Fruit fly (Drosophila melanogaster) whole organism, adult: ENCODE results near the gene Vsx1.
A peak's percentile ranks its signal among the peaks of the same experiment; 100 is the strongest.

Source experiments
- CG11617 ChIP-seq: fragments of 200-800 bp; sonication (Bioruptor generic); optimal IDR thresholded peaks from 2 replicates; lab custom pipeline; 2017; ENCODE audit warnings: mild to moderate bottlenecking, missing biosample characterization, missing genetic modification reagents, missing genetic modification characterization
- CG12768 ChIP-seq: fragments of 200-800 bp; sonication (Bioruptor generic); optimal IDR thresholded peaks from 2 replicates; lab custom pipeline; 2017; ENCODE audit warnings: missing biosample characterization, missing genetic modification characterization, mild to moderate bottlenecking, moderate library complexity, missing genetic modification reagents
- CG14711 ChIP-seq: fragments of 200-800 bp; sonication (Bioruptor generic); optimal IDR thresholded peaks from 2 replicates; lab custom pipeline; 2018; ENCODE audit warnings: missing biosample characterization, mild to moderate bottlenecking, missing genetic modification characterization, moderate library complexity
- CG1620 ChIP-seq: fragments of 200-800 bp; sonication (Bioruptor generic); optimal IDR thresholded peaks from 2 replicates; lab custom pipeline; 2016; ENCODE audit warnings: missing biosample characterization, missing genetic modification characterization
- CG33017 ChIP-seq: fragments of 200-800 bp; sonication (Bioruptor generic); optimal IDR thresholded peaks from 2 replicates; lab custom pipeline; 2018; ENCODE audit warnings: missing biosample characterization, mild to moderate bottlenecking, missing genetic modification characterization, moderate library complexity
- CG5204 ChIP-seq: fragments of 200-800 bp; sonication (Bioruptor generic); optimal IDR thresholded peaks from 2 replicates; lab custom pipeline; 2016; ENCODE audit warnings: missing biosample characterization, missing genetic modification characterization
- CG7045 ChIP-seq: fragments of 200-800 bp; sonication (Bioruptor generic); optimal IDR thresholded peaks from 2 replicates; lab custom pipeline; 2017; ENCODE audit warnings: missing biosample characterization, mild to moderate bottlenecking, missing genetic modification characterization
- CG7101 ChIP-seq: fragments of 200-800 bp; sonication (Bioruptor generic); optimal IDR thresholded peaks from 2 replicates; lab custom pipeline; 2018; ENCODE audit warnings: missing biosample characterization, mild to moderate bottlenecking, missing genetic modification characterization, moderate library complexity
- Clk ChIP-seq: fragments of 200-800 bp; sonication (Bioruptor generic); optimal IDR thresholded peaks from 2 replicates; lab custom pipeline; 2017; ENCODE audit warnings: missing biosample characterization, missing genetic modification characterization
- Crg-1 ChIP-seq: fragments of 200-800 bp; sonication (Bioruptor generic); optimal IDR thresholded peaks from 2 replicates; lab custom pipeline; 2016; ENCODE audit warnings: missing biosample characterization, missing genetic modification characterization
- Hr96 ChIP-seq: fragments of 200-800 bp; sonication (Bioruptor generic); optimal IDR thresholded peaks from 2 replicates; lab custom pipeline; 2016; ENCODE audit warnings: missing biosample characterization, missing genetic modification characterization
- Mnt ChIP-seq: fragments of 200-800 bp; sonication (Bioruptor generic); optimal IDR thresholded peaks from 2 replicates; lab custom pipeline; 2016; ENCODE audit warnings: missing biosample characterization, mild to moderate bottlenecking, missing genetic modification characterization
- bab1 ChIP-seq: fragments of 200-800 bp; sonication (Bioruptor generic); optimal IDR thresholded peaks from 3 replicates; lab custom pipeline; 2019; ENCODE audit warnings: missing biosample characterization, mild to moderate bottlenecking, missing genetic modification characterization, moderate library complexity
- cic ChIP-seq: fragments of 200-800 bp; sonication (Bioruptor generic); optimal IDR thresholded peaks from 2 replicates; lab custom pipeline; 2017; ENCODE audit warnings: missing biosample characterization, mild to moderate bottlenecking, missing genetic modification characterization, moderate library complexity
- cnc ChIP-seq, 2 experiments: fragments of >200 bp; optimal IDR thresholded peaks; 2 replicates each; lab custom pipeline; 2017
- kay ChIP-seq: fragments of 200-800 bp; sonication (Bioruptor generic); peaks from one replicate; lab custom pipeline; 2016; ENCODE audit warnings: missing biosample characterization, missing genetic modification characterization, borderline replicate concordance
- ovo ChIP-seq: fragments of 200-800 bp; sonication (Bioruptor generic); optimal IDR thresholded peaks from 2 replicates; lab custom pipeline; 2016; ENCODE audit warnings: missing biosample characterization, missing genetic modification characterization
- pad ChIP-seq: fragments of 200-800 bp; sonication (Bioruptor generic); optimal IDR thresholded peaks from 3 replicates; lab custom pipeline; 2017; ENCODE audit warnings: missing biosample characterization, missing genetic modification characterization, mild to moderate bottlenecking, moderate library complexity, missing genetic modification reagents
- tj ChIP-seq: fragments of 200-800 bp; sonication (Bioruptor generic); optimal IDR thresholded peaks from 3 replicates; lab custom pipeline; 2017; ENCODE audit warnings: missing biosample characterization, mild to moderate bottlenecking, missing genetic modification characterization, moderate library complexity
- toe ChIP-seq: fragments of 200-800 bp; sonication (Bioruptor generic); optimal IDR thresholded peaks from 2 replicates; lab custom pipeline; 2016; ENCODE audit warnings: missing biosample characterization, missing genetic modification characterization

Gene Vsx1

DNA sequence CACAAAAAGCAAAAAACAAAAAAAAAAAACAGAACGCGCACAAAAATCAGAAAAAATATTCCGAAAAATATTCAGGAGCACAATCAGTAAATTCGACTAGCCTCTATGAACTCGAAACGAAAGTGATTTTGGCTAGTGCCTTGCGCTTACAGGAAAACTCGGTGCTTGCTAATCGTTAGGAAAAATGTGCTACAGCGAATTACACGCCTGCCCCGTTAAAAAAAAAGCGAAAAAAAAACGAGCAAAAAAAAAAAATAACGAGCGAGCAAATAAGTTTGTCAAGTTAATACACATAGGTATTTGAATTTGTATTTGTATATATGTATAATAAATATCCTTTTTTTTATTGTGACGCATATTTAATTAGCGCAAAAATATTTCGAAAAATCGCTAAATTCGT is 22.2 kb downstream of the Vsx1 start, which contains the start of gene CG34434:
CG34434 (minus strand) TSS at position 101 of the 400 bp plus-strand sequence.
- no peak for TF ChIP-seq CG12768 (GFP tag; lab: Kevin White, UChicago)
- no peak for TF ChIP-seq CG1620 (GFP tag; lab: Kevin White, UChicago)
- TF ChIP-seq kay (GFP tag; lab: Kevin White, UChicago) = no peak
- no peak for TF ChIP-seq ovo (GFP tag; lab: Kevin White, UChicago)

DNA sequence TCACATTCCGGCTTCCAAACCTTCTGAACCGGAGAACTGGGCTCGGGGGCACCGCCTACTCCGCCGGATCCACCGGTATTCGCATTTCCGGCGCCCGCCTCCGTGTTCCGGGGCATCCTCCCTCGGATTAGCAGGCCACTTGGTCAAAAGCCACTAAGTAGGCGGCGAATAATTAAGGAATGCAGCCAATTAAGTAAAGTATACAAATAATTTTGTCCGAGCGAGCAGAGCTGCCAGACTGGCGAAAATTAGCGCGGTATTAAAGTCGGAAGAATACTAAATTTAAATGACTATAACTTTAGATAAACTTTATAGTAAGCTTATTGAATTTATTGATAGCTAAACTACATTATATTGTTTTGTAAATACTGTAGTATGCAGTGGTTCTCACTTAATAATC is 24.5 kb downstream of the Vsx1 start, which contains the start of gene RhoGAP5A:
RhoGAP5A (minus strand) TSS at position 245 of the 400 bp plus-strand sequence.
- no peak for TF ChIP-seq CG12768 (GFP tag; lab: Kevin White, UChicago)
- TF ChIP-seq bab1 (GFP tag; lab: Kevin White, UChicago) = no peak
- no peak for TF ChIP-seq Crg-1
- no peak for TF ChIP-seq Hr96
- TF ChIP-seq CG7101 (tag; lab: Kevin White, UChicago) = no peak
- TF ChIP-seq CG11617 (GFP tag; lab: Kevin White, UChicago) = no peak
- no peak for TF ChIP-seq Clk (GFP tag; lab: Kevin White, UChicago)
- no peak for TF ChIP-seq CG33017 (tag; lab: Kevin White, UChicago)

DNA sequence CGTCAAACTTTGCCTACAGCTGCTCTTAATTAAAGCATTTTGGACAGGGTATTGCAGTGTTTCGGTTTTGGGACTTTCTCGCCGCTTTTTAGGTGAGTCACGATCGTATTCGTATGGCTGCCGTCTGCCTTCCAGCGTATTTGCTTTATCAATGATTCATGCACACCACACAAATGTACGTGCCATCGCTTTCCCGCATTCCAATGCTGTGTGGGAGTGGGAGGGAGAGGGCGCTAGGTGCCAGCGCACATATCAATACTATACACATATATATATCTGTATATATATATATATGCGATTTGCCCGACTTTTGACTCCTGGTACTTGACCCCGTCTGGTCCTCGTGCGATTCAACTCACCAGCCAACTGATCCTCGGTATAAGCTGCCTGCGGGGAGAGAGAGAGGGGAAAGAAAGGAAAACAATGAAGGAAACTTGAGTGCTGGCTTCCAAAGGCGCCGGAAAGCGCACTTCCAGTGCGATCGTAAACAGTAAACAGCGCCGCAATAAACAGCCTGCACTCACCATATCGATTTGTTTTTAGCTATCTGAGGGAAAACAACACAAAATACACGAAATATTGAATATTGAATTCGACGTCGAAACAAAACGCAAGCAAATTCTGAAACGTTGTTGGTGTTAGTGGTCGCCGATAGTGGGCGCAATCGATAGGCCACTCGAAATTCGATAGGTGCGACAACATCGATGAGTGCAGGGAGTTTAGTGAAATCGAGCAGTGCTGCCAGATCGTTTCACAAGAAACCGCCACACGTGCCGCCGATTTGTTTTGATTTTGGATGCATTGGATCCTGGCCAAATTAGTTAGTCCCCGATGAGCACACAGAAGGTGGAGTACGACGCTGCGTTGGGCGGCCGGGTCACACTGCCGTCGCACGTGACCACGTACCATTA is 28.1 kb downstream of the Vsx1 start, which contains the start of the genes Mlc-c and Pop1:
Mlc-c (minus strand) TSS at position 647 of the 911 bp plus-strand sequence.
Pop1 (plus strand) TSS at position 756 of the 911 bp plus-strand sequence.
- TF ChIP-seq Hr96 = no peak
- TF ChIP-seq kay (GFP tag; lab: Kevin White, UChicago) = peak; percentile 97
- TF ChIP-seq Crg-1 = no peak
- TF ChIP-seq cnc (optimal IDR thresholded peaks at IDR 0.05; lab: Kevin White, UChicago) = no peak
- TF ChIP-seq CG1620 (GFP tag; lab: Kevin White, UChicago) = no peak
- no peak for TF ChIP-seq CG12768 (GFP tag; lab: Kevin White, UChicago)
- TF ChIP-seq CG7101 (tag; lab: Kevin White, UChicago) = no peak
- no peak for TF ChIP-seq CG14711 (tag; lab: Kevin White, UChicago)
- no peak for TF ChIP-seq CG5204 (GFP tag; lab: Kevin White, UChicago)
- TF ChIP-seq bab1 (GFP tag; lab: Kevin White, UChicago) = peak; percentile 25
- no peak for TF ChIP-seq Clk (GFP tag; lab: Kevin White, UChicago)
- no peak for TF ChIP-seq ovo (GFP tag; lab: Kevin White, UChicago)
- peak; percentile 93 for TF ChIP-seq Mnt (GFP tag; lab: Kevin White, UChicago)
- TF ChIP-seq toe (GFP tag; lab: Kevin White, UChicago) = no peak
- TF ChIP-seq pad = no peak
- no peak for TF ChIP-seq CG33017 (tag; lab: Kevin White, UChicago)
- peak; percentile 64 for TF ChIP-seq tj (GFP tag; lab: Kevin White, UChicago)
- no peak for TF ChIP-seq CG7045
- peak; percentile 27 for TF ChIP-seq cic (GFP tag; lab: Kevin White, UChicago)
- peak; percentile 6 for TF ChIP-seq CG11617 (GFP tag; lab: Kevin White, UChicago)

DNA sequence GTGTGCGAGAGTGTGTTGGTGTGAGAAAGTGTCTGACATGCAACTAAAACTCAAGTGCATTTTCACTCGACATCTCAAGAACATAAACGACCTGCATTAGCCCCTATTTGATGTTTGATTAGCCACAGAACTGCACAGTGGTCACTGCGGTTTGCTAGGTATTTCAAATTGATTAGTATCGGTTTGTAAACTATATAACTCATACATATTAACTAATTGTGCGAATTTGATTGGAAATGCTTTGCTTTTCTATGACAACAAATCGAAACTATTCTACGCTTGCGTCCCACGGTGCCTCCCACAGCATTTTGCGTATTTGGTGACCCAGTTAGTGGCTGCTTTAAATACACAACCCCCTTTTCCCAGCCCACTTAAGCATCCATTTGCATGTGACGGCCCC is 40.7 kb downstream of the Vsx1 start:
- TF ChIP-seq Hr96 = no peak
- no peak for TF ChIP-seq CG11617 (GFP tag; lab: Kevin White, UChicago)
- TF ChIP-seq toe (GFP tag; lab: Kevin White, UChicago) = no peak
- TF ChIP-seq CG7101 (tag; lab: Kevin White, UChicago) = no peak
- no peak for TF ChIP-seq CG7045
- TF ChIP-seq cnc (optimal IDR thresholded peaks at IDR 0.05; lab: Kevin White, UChicago) = no peak
- TF ChIP-seq ovo (GFP tag; lab: Kevin White, UChicago) = no peak
- no peak for TF ChIP-seq CG5204 (GFP tag; lab: Kevin White, UChicago)
- TF ChIP-seq tj (GFP tag; lab: Kevin White, UChicago) = no peak
- no peak for TF ChIP-seq Crg-1
- TF ChIP-seq CG14711 (tag; lab: Kevin White, UChicago) = no peak
- TF ChIP-seq kay (GFP tag; lab: Kevin White, UChicago) = no peak
- TF ChIP-seq CG33017 (tag; lab: Kevin White, UChicago) = no peak
- TF ChIP-seq CG1620 (GFP tag; lab: Kevin White, UChicago) = no peak
- TF ChIP-seq Mnt (GFP tag; lab: Kevin White, UChicago) = no peak
- no peak for TF ChIP-seq CG12768 (GFP tag; lab: Kevin White, UChicago)
- no peak for TF ChIP-seq Clk (GFP tag; lab: Kevin White, UChicago)
- TF ChIP-seq cic (GFP tag; lab: Kevin White, UChicago) = no peak
- TF ChIP-seq bab1 (GFP tag; lab: Kevin White, UChicago) = no peak
- no peak for TF ChIP-seq pad

DNA sequence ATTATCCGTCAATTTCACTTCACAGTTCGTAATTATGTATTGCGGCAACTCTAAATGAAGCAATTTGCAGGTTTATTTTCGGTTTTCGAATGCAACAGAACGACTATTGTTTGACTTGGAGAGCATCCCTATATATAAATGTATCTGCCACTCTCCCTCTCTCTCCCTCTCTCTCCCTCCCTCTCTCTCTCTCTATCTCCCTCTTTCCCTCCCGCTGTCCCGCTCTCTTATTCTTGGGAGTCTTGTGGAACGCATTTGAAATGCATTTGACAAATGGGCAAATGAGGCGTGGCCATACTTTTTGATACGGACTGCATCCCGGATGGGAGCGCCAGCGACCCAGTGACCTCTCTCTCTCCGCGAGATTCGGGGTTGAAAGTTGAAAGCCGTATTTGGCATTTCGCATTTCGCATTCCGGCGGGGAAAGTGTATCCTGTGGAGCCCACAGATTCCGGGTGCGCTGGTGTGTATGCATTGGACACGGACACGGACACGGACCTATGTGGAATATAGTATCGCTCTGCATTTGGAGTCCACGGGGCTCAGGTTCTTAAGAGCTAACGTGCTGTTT is 42.6 kb downstream of the Vsx1 start:
- TF ChIP-seq pad (peak; percentile 94), Mnt (GFP tag; lab: Kevin White, UChicago) (no peak)

DNA sequence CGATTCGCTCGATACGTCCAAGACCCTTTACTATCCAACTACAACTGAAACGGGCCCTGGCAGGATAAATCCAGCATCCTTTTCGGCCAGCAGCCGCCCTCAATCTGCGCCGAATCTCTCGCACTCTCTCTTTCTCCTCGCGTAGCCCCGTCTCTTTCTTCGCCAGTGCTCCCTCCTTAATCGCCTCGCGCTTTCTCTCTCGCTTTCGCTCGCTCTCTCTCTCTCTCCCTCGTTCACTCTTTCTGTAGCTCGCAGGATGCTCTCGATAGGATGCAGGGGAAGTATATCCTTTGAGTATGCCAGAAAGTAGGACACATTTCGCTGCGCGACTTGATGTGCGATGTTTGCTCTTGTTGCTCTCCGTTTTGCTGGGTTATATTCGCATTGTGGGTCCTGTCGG is 43.5 kb downstream of the Vsx1 start:
- no peak for TF ChIP-seq CG33017 (tag; lab: Kevin White, UChicago)
- no peak for TF ChIP-seq CG14711 (tag; lab: Kevin White, UChicago)
- TF ChIP-seq cic (GFP tag; lab: Kevin White, UChicago) = no peak
- no peak for TF ChIP-seq ovo (GFP tag; lab: Kevin White, UChicago)
- no peak for TF ChIP-seq CG1620 (GFP tag; lab: Kevin White, UChicago)
- TF ChIP-seq pad = peak; percentile 92
